Fruit fly (Drosophila melanogaster): ENCODE results near the gene Mulk.

The Mulk gene

dm6 chr2L:10220501-10221386 lies 49.1 kb upstream of the Mulk start, which contains the start of the genes Npc1a and Prosalpha6 (continued):
- TF ChIP-seq CG10267 (tag; optimal IDR thresholded peaks at IDR 0.05), result peak; percentile 20
- peak; percentile 77 for TF ChIP-seq CG8290 (GFP tag; optimal IDR thresholded peaks at IDR 0.05)
- TF ChIP-seq CG8290 (tag; optimal IDR thresholded peaks at IDR 0.05), result peak; percentile 72 to 82
- TF ChIP-seq CG2889 (GFP tag; IDR thresholded peaks at IDR 0.05), result no peak
- TF ChIP-seq CG17385 (GFP tag; optimal IDR thresholded peaks at IDR 0.05), result peak; percentile 20
- TF ChIP-seq CG13424 (tag; optimal IDR thresholded peaks at IDR 0.05), result no peak
- peak; percentile 46 for TF ChIP-seq Hsf (GFP tag; optimal IDR thresholded peaks at IDR 0.05)
- TF ChIP-seq mam (GFP tag; optimal IDR thresholded peaks at IDR 0.05), result peak; percentile 1
- TF ChIP-seq unc-4 (GFP tag; IDR thresholded peaks at IDR 0.05; ENCODE audit: partially characterized antibody), result peak; percentile 67
- no peak for TF ChIP-seq Optix (GFP tag; IDR thresholded peaks at IDR 0.05)
- peak; percentile 11 for TF ChIP-seq Myb (GFP tag; optimal IDR thresholded peaks at IDR 0.05)
- TF ChIP-seq sug (tag; optimal IDR thresholded peaks at IDR 0.05), result peak; percentile 7
- TF ChIP-seq CG3163 (GFP tag; optimal IDR thresholded peaks at IDR 0.05), result no peak
- peak; percentile 100 for TF ChIP-seq CG1603 (tag; optimal IDR thresholded peaks at IDR 0.05)
- no peak for TF ChIP-seq sqz (GFP tag; optimal IDR thresholded peaks at IDR 0.05)
- TF ChIP-seq stwl (tag; optimal IDR thresholded peaks at IDR 0.05), result peak; percentile 34
- no peak for TF ChIP-seq ind (GFP tag; optimal IDR thresholded peaks at IDR 0.05)
- TF ChIP-seq Chrac-16 (GFP tag; optimal IDR thresholded peaks at IDR 0.05), result no peak
- TF ChIP-seq HLHmδ (GFP tag; optimal IDR thresholded peaks at IDR 0.05), result no peak
- TF ChIP-seq CG11085 (GFP tag; IDR thresholded peaks at IDR 0.05), result no peak
- TF ChIP-seq CG30020 (tag; optimal IDR thresholded peaks at IDR 0.05), result peak; percentile 99

DNA sequence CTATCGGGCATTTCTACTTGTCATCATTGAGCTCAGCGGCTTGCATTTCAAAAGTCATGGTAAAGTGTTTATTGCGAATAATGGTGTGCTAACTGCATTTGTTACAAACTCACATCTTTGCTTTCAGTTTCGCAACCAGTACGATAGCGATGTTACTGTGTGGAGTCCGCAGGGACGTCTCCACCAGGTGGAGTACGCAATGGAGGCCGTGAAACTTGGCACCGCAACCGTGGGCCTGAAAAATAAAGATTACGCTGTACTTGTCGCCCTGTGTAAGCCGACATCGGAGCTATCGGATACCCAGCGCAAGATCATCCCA lies 48.5 kb upstream of the Mulk start:
- TF ChIP-seq CG2129 (GFP tag; IDR thresholded peaks at IDR 0.05; ENCODE audit: partially characterized antibody), result peak; percentile 15; the same call in 1 of the 2 replicates
- TF ChIP-seq ham (GFP tag; IDR thresholded peaks at IDR 0.05), result no peak
- no peak for TF ChIP-seq CG16815 (GFP tag; optimal IDR thresholded peaks at IDR 0.05)
- peak; percentile 25; the same call in 1 of the 2 replicates for TF ChIP-seq E2f2 (GFP tag; IDR thresholded peaks at IDR 0.05)
- TF ChIP-seq so (GFP tag; IDR thresholded peaks at IDR 0.05), result no peak
- TF ChIP-seq ind (GFP tag; optimal IDR thresholded peaks at IDR 0.05), result no peak
- TF ChIP-seq sna (GFP tag; IDR thresholded peaks at IDR 0.05; ENCODE audit: partially characterized antibody), result 0 out of 2 replicates have a peak, but pooled peaks have one; percentile 3
- TF ChIP-seq CG10979 (tag; optimal IDR thresholded peaks at IDR 0.05), result no peak
- TF ChIP-seq ase (GFP tag; IDR thresholded peaks at IDR 0.05), result no peak
- 0 out of 3 replicates have a peak, but pooled peaks have one; percentile 46 for TF ChIP-seq CG34422 (GFP tag; IDR thresholded peaks at IDR 0.05)
- peak; percentile 71 for TF ChIP-seq MBD-R2 (GFP tag; IDR thresholded peaks at IDR 0.05)
- no peak for TF ChIP-seq sima (GFP tag; optimal IDR thresholded peaks at IDR 0.05)
- no peak for TF ChIP-seq Tbp (GFP tag; optimal IDR thresholded peaks at IDR 0.05)
- TF ChIP-seq row (GFP tag; IDR thresholded peaks at IDR 0.05), result no peak
- no peak for TF ChIP-seq aop (GFP tag; IDR thresholded peaks at IDR 0.05)
- TF ChIP-seq hb (GFP tag; IDR thresholded peaks at IDR 0.05; ENCODE audit: partially characterized antibody), result peak; percentile 6; the same call in 2 of the 3 replicates
- TF ChIP-seq CG11723 (GFP tag; optimal IDR thresholded peaks at IDR 0.05), result peak; percentile 55
- TF ChIP-seq CG34224 (GFP tag; IDR thresholded peaks at IDR 0.05; ENCODE audit: partially characterized antibody), result peak; percentile 43; the same call in 2 of the 3 replicates
- TF ChIP-seq Poxn (GFP tag; IDR thresholded peaks at IDR 0.05), result no peak
- no peak for TF ChIP-seq bsh (GFP tag; optimal IDR thresholded peaks at IDR 0.05)
- TF ChIP-seq MESR4 (GFP tag; optimal IDR thresholded peaks at IDR 0.05), result peak; percentile 58
- TF ChIP-seq nom (GFP tag; optimal IDR thresholded peaks at IDR 0.05), result peak; percentile 5
- TF ChIP-seq hkb (optimal IDR thresholded peaks at IDR 0.05), result no peak
- TF ChIP-seq hkb (GFP tag; IDR thresholded peaks at IDR 0.05), result no peak
- TF ChIP-seq CG8281 (tag; optimal IDR thresholded peaks at IDR 0.05), result no peak
- TF ChIP-seq CG10959 (GFP tag; IDR thresholded peaks at IDR 0.05), result no peak
- 0 out of 4 replicates have a peak, but pooled peaks have one; percentile 36 for TF ChIP-seq chinmo (GFP tag; IDR thresholded peaks at IDR 0.05; ENCODE audit: partially characterized antibody)
- no peak for TF ChIP-seq CG6272 (GFP tag; IDR thresholded peaks at IDR 0.05)
- TF ChIP-seq CG6254 (GFP tag; optimal IDR thresholded peaks at IDR 0.05), result no peak

Data from whole organism, embryonic.